Worm (Caenorhabditis elegans) whole organism, late embryonic: ENCODE results near the gene emc-3.

Experiments
- ceh-19 ChIP-seq: fragments of 200-800 bp; sonication (Bioruptor generic); optimal IDR thresholded peaks from 2 replicates; lab custom pipeline; 2018; ENCODE audit warnings: mild to moderate bottlenecking, missing genetic modification characterization, missing compliant biosample characterization
- ceh-31 ChIP-seq: sonication (generic microtip); optimal IDR thresholded peaks from 2 replicates; lab custom pipeline; 2016; ENCODE audit warnings: missing genetic modification characterization, missing compliant biosample characterization
- dve-1 ChIP-seq: sonication (generic microtip); optimal IDR thresholded peaks from 2 replicates; lab custom pipeline; 2017; ENCODE audit warnings: antibody characterized with exemption, mild to moderate bottlenecking, missing genetic modification characterization, missing compliant biosample characterization
- elt-2 ChIP-seq: sonication (generic microtip); optimal IDR thresholded peaks from 2 replicates; lab custom pipeline; 2016; ENCODE audit warnings: missing genetic modification reagents, missing genetic modification characterization, missing compliant biosample characterization
- fkh-10 ChIP-seq: fragments of 150-350 bp; optimal IDR thresholded peaks from 2 replicates; lab custom pipeline; 2014; ENCODE audit warnings: missing biosample characterization, missing genetic modification reagents, missing genetic modification characterization
- fkh-6 ChIP-seq: sonication (generic microtip); optimal IDR thresholded peaks from 2 replicates; lab custom pipeline; 2016; ENCODE audit warnings: missing genetic modification characterization, missing compliant biosample characterization
- mec-3 ChIP-seq: sonication (generic microtip); optimal IDR thresholded peaks from 2 replicates; lab custom pipeline; 2016; ENCODE audit warnings: borderline replicate concordance, missing genetic modification characterization, missing compliant biosample characterization
- nhr-11 ChIP-seq: fragments of 150-350 bp; optimal IDR thresholded peaks from 2 replicates; lab custom pipeline; 2014; ENCODE audit warnings: missing biosample characterization, missing genetic modification characterization
- unc-55 ChIP-seq: sonication (generic microtip); optimal IDR thresholded peaks from 2 replicates; lab custom pipeline; 2017; ENCODE audit warnings: missing biosample characterization, missing genetic modification reagents, missing genetic modification characterization

DNA sequence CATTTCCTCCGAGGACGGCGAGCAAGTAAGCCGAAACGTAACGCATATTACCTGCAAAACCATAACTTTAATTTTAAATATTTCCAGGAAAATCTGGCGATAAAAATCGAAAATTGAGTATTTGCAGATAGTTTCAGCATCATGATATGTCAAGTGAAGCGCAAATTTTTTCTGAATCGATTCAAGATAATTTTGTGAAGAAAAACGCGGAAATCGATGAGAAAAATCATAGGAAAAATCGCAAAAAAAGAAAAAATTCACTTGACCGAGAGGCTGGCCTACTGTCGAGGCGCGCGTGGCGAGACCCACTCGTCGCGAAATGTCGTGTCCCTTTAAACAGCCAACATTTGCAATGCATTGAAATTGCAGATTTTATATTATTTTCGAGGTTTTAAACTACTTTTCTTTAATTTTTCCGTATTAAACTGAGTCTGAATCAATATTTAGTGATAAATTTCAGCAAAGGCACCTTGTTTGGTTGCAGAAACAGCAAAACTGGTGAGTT, 11.4 kb downstream of the emc-3 start, which contains the start of the genes rla-2, popl-7 and Y62E10A.24:
- TF ChIP-seq fkh-6 (tag; lab: Kevin White, UChicago) (no peak), nhr-11 (tag; lab: Kevin White, UChicago) (no peak), unc-55 (no peak), elt-2 (tag; lab: Kevin White, UChicago) (no peak), dve-1 (tag; lab: Kevin White, UChicago) (no peak), fkh-10 (GFP tag; lab: Kevin White, UChicago) (no peak), ceh-31 (tag; lab: Kevin White, UChicago) (no peak), ceh-19 (GFP tag; lab: Kevin White, UChicago) (no peak), mec-3 (no peak)
